Worm (Caenorhabditis elegans) whole organism, L3 larva: ENCODE measurements around the gene egl-46.

Experiments
- elt-3 ChIP-seq, 3 experiments: fragments of 150-350 bp in 1 of 3; sonication (generic microtip) in 2 of 3; optimal IDR thresholded peaks; 2 replicates in 2 of 3; 4 replicates in 1 of 3; lab custom pipeline; 2014 to 2017; ENCODE audit warnings: missing biosample characterization in 3 of 3, missing genetic modification characterization in 3 of 3
- fkh-10 ChIP-seq: sonication (generic microtip); optimal IDR thresholded peaks from 2 replicates; lab custom pipeline; 2017; ENCODE audit warnings: missing biosample characterization, missing genetic modification reagents, missing genetic modification characterization
- lin-39 ChIP-seq: fragments of 150-350 bp; optimal IDR thresholded peaks from 2 replicates; lab custom pipeline; 2018; ENCODE audit warnings: missing biosample characterization, missing genetic modification reagents, missing genetic modification characterization
- nhr-11 ChIP-seq: fragments of 150-350 bp; optimal IDR thresholded peaks from 2 replicates; lab custom pipeline; 2014; ENCODE audit warnings: missing biosample characterization, missing genetic modification characterization

DNA sequence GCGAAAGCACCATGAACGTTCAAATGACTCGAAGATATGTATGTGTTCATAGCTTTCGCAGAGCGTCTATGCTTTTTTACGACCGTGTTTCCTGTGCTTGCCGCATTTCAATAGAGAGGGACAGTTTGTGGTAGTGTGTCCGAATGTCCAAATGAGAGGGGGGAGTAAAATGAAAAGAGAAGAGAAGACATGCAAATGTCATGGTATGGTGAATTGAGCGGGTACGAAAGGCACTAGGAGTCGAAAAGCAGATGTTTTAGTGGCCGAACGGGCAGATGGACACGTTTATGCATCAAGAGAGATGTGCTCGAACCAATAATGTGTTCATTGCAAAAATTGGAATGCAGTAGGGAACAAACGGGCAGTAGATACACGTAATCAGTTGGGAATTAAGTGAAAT lies 4.1 kb upstream of the egl-46 start:
- no peak for TF ChIP-seq nhr-11
- TF ChIP-seq elt-3 (tag; optimal IDR thresholded peaks at IDR 0.05; lab: Kevin White, UChicago) = no peak
- TF ChIP-seq fkh-10 (GFP tag; lab: Kevin White, UChicago) = no peak
- no peak for TF ChIP-seq lin-39 (tag; lab: Kevin White, UChicago)
